Fruit fly (Drosophila melanogaster): ENCODE measurements around the gene Kcmf1.

dm6 chr3R:8965546-8965945, 49.2 kb downstream of the Kcmf1 start:
- no peak for TF ChIP-seq chm (GFP tag; IDR thresholded peaks at IDR 0.05)
- no peak for TF ChIP-seq CG9609 (GFP tag; optimal IDR thresholded peaks at IDR 0.05)
- no peak for TF ChIP-seq Bdp1 (GFP tag; optimal IDR thresholded peaks at IDR 0.05)
- TF ChIP-seq Asciz (GFP tag; optimal IDR thresholded peaks at IDR 0.05), result no peak
- TF ChIP-seq CG10209 (GFP tag; optimal IDR thresholded peaks at IDR 0.05), result no peak
- no peak for TF ChIP-seq Opbp (GFP tag; IDR thresholded peaks at IDR 0.05; ENCODE audit: partially characterized antibody)
- TF ChIP-seq CG10147 (GFP tag; optimal IDR thresholded peaks at IDR 0.05), result no peak
